Fruit fly (Drosophila melanogaster): ENCODE data around the gene CG17193.

CG17193 gene

DNA sequence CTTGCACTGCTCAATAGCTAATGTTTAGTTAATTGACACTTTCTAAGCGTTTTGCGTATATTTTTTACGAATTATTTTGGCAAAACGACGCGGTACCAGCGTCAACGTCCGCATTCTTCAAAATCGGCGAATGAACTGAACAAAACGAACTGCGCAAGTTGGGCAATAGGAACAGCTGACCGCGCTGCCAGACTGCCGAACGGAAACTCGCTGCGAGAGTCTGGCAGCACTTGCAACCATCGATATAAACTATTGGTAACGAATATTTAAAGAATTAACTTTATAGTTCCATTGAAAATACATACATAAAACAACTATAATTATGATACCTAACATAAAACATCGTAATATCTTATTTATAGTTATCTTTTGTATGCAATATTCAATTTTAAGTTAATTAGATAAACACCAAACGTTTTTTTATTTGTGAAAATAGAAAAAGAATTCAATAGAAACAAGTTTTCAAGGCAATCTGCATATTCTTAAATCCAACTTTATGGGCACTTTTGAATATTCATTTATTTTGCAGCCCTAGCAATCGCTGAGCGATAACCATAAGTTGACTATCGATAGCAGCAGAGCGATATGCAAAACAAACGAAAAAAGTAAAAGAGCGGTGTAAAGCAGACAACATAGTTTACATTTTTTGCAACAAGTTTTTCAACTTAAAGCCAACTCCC, 47.4 kb downstream of the CG17193 start, which contains the start of the genes Hs6st and MED25 (continued):
- TF ChIP-seq Ptx1 (GFP tag; IDR thresholded peaks at IDR 0.05) = 0 out of 2 replicates have a peak, but pooled peaks have one; percentile 15
- no peak for TF ChIP-seq kah (GFP tag; optimal IDR thresholded peaks at IDR 0.05)
- peak; percentile 75; the same call in 1 of the 2 replicates for TF ChIP-seq chm (GFP tag; IDR thresholded peaks at IDR 0.05)
- peak; percentile 8; the same call in 1 of the 2 replicates for TF ChIP-seq ttk (GFP tag; IDR thresholded peaks at IDR 0.05)
- TF ChIP-seq CG2116 (GFP tag; optimal IDR thresholded peaks at IDR 0.05) = peak; percentile 76
- peak; percentile 52 for TF ChIP-seq CG9797 (GFP tag; optimal IDR thresholded peaks at IDR 0.05)
- TF ChIP-seq CG7786 (GFP tag; optimal IDR thresholded peaks at IDR 0.05) = no peak
- 0 out of 2 replicates have a peak, but pooled peaks have one; percentile 24 for TF ChIP-seq sim (GFP tag; IDR thresholded peaks at IDR 0.05)
- TF ChIP-seq zen2 (GFP tag; IDR thresholded peaks at IDR 0.05; ENCODE audit: partially characterized antibody) = peak; percentile 72
- peak; percentile 59 for TF ChIP-seq CG34376 (GFP tag; optimal IDR thresholded peaks at IDR 0.05)
- TF ChIP-seq CG15514 (GFP tag; optimal IDR thresholded peaks at IDR 0.05) = peak; percentile 77
- TF ChIP-seq unpg (GFP tag; optimal IDR thresholded peaks at IDR 0.05) = peak; percentile 4
- no peak for TF ChIP-seq NFAT (GFP tag; IDR thresholded peaks at IDR 0.05)
- no peak for TF ChIP-seq CG3838 (GFP tag; optimal IDR thresholded peaks at IDR 0.05)
- TF ChIP-seq tin (GFP tag; optimal IDR thresholded peaks at IDR 0.05) = peak; percentile 74
- peak; percentile 58; the same call in 2 of the 3 replicates for TF ChIP-seq CG17361 (GFP tag; IDR thresholded peaks at IDR 0.05)
- no peak for TF ChIP-seq dmrt99B (tag; optimal IDR thresholded peaks at IDR 0.05)
- TF ChIP-seq D19A (tag; optimal IDR thresholded peaks at IDR 0.05) = no peak
- TF ChIP-seq Doc3 (GFP tag; IDR thresholded peaks at IDR 0.05; ENCODE audit: partially characterized antibody) = peak; percentile 82
- peak; percentile 29 for TF ChIP-seq Six4 (GFP tag; optimal IDR thresholded peaks at IDR 0.05)
- peak; percentile 2 for TF ChIP-seq NK7.1 (GFP tag; optimal IDR thresholded peaks at IDR 0.05)
- TF ChIP-seq CG12104 (GFP tag; optimal IDR thresholded peaks at IDR 0.05) = peak; percentile 70
- TF ChIP-seq slou (GFP tag; optimal IDR thresholded peaks at IDR 0.05) = no peak
- TF ChIP-seq CG8281 (tag; optimal IDR thresholded peaks at IDR 0.05) = no peak
- TF ChIP-seq CG17912 (GFP tag; optimal IDR thresholded peaks at IDR 0.05) = no peak
- TF ChIP-seq dimm (GFP tag; IDR thresholded peaks at IDR 0.05) = no peak
- peak; percentile 71 for TF ChIP-seq unc-4 (GFP tag; IDR thresholded peaks at IDR 0.05; ENCODE audit: partially characterized antibody)
- TF ChIP-seq MBD-R2 (GFP tag; IDR thresholded peaks at IDR 0.05) = peak; percentile 47; the same call in 1 of the 2 replicates
- TF ChIP-seq Bgb (GFP tag; IDR thresholded peaks at IDR 0.05; ENCODE audit: partially characterized antibody) = peak; percentile 61
- peak; percentile 74 for TF ChIP-seq Meics (GFP tag; optimal IDR thresholded peaks at IDR 0.05)
- TF ChIP-seq CG17359 (tag; optimal IDR thresholded peaks at IDR 0.05) = peak; percentile 66
- peak; percentile 24 for TF ChIP-seq az2 (GFP tag; optimal IDR thresholded peaks at IDR 0.05)
- TF ChIP-seq CG14710 (tag; optimal IDR thresholded peaks at IDR 0.05) = peak; percentile 88
- TF ChIP-seq CG10979 (tag; optimal IDR thresholded peaks at IDR 0.05) = peak; percentile 61
- TF ChIP-seq E2f1 (GFP tag; IDR thresholded peaks at IDR 0.05) = peak; percentile 37; the same call in 1 of the 2 replicates
- TF ChIP-seq onecut (GFP tag; IDR thresholded peaks at IDR 0.05) = peak; percentile 46; the same call in 1 of the 2 replicates
- TF ChIP-seq CG9437 (GFP tag; optimal IDR thresholded peaks at IDR 0.05) = peak; percentile 20
- TF ChIP-seq CG31388 (GFP tag; optimal IDR thresholded peaks at IDR 0.05) = peak; percentile 7
- TF ChIP-seq caup (GFP tag; optimal IDR thresholded peaks at IDR 0.05; ENCODE audit: severe bottlenecking) = peak; percentile 65
- TF ChIP-seq vvl (GFP tag; IDR thresholded peaks at IDR 0.05) = peak; percentile 40
- TF ChIP-seq CG1603 (tag; optimal IDR thresholded peaks at IDR 0.05) = no peak
- TF ChIP-seq Dref (GFP tag; IDR thresholded peaks at IDR 0.05) = peak; percentile 71
- TF ChIP-seq sens (GFP tag) = peak; percentile 48
- TF ChIP-seq CG2712 (tag; optimal IDR thresholded peaks at IDR 0.05) = peak; percentile 37
- peak; percentile 63; the same call in 1 of the 3 replicates for TF ChIP-seq hb (GFP tag; IDR thresholded peaks at IDR 0.05; ENCODE audit: partially characterized antibody)
- peak; percentile 17 for TF ChIP-seq Asciz (GFP tag; optimal IDR thresholded peaks at IDR 0.05)
- no peak for TF ChIP-seq CG9609 (GFP tag; optimal IDR thresholded peaks at IDR 0.05)
- TF ChIP-seq pfk (GFP tag; optimal IDR thresholded peaks at IDR 0.05) = peak; percentile 14
- no peak for TF ChIP-seq CG13123 (GFP tag; optimal IDR thresholded peaks at IDR 0.05)

Data from whole organism, embryonic.